Worm (Caenorhabditis elegans) whole organism, L2 larva: ENCODE data around the gene C04C3.9.

ENCODE experiments used
- Y55F3AM.14 ChIP-seq: fragments of 200-800 bp; sonication (Bioruptor generic); optimal IDR thresholded peaks from 2 replicates; lab custom pipeline; 2018; ENCODE audit warnings: mild to moderate bottlenecking, missing genetic modification characterization, missing compliant biosample characterization
- ceh-82 ChIP-seq: fragments of 150-350 bp; optimal IDR thresholded peaks from 2 replicates; lab custom pipeline; 2014; ENCODE audit warnings: missing biosample characterization, missing genetic modification characterization
- gmeb-1 ChIP-seq: fragments of 150-350 bp; optimal IDR thresholded peaks from 2 replicates; lab custom pipeline; 2014; ENCODE audit warnings: missing biosample characterization, missing genetic modification characterization
- mdl-1 ChIP-seq, 2 experiments: fragments of 150-350 bp in 1 of 2; sonication (generic microtip) in 1 of 2; optimal IDR thresholded peaks; 2 replicates each; lab custom pipeline; 2017; ENCODE audit warnings: missing biosample characterization in 2 of 2, missing genetic modification characterization in 2 of 2
- peb-1 ChIP-seq: fragments of 150-350 bp; optimal IDR thresholded peaks from 2 replicates; lab custom pipeline; 2014; ENCODE audit warnings: missing biosample characterization, missing genetic modification characterization
- sma-9 ChIP-seq, 2 experiments: fragments of 150-350 bp in 1 of 2; sonication (generic microtip) in 1 of 2; optimal IDR thresholded peaks; 2 replicates each; lab custom pipeline; 2014 to 2016; ENCODE audit warnings: missing genetic modification characterization in 2 of 2, mild to moderate bottlenecking in 1 of 2, missing biosample characterization in 1 of 2, missing compliant biosample characterization in 1 of 2, missing genetic modification reagents in 1 of 2, moderate library complexity in 1 of 2

DNA sequence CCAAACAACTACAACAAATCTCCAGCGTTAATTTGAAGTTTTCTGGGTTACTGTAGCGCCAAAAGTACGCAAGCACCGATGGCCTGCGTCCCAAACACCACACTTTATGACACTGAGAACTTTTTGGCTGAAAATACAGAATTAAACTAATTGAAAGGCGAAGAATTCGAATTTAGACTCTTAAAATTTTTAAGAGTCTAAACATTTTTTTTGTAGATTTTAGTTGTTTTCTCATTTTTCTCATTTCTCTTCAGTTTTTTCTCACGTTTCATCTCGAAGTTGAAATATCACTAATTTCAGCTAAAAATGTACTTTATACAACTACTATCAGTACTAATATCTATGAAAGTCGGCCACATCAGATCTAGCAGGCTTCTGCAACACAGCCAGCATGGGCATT lies 13.0 kb downstream of the C04C3.9 start, which contains the start of gene lgc-9:
- TF ChIP-seq mdl-1 (tag; optimal IDR thresholded peaks at IDR 0.05; lab: Kevin White, UChicago) (no peak), ceh-82 (tag; lab: Kevin White, UChicago) (no peak), peb-1 (tag; lab: Kevin White, UChicago) (no peak), sma-9 (GFP tag; optimal IDR thresholded peaks at IDR 0.05; lab: Kevin White, UChicago) (no peak), sma-9 (tag; optimal IDR thresholded peaks at IDR 0.05; lab: Kevin White, UChicago) (no peak), Y55F3AM.14 (no peak), gmeb-1 (tag; lab: Kevin White, UChicago) (no peak)
